Worm (Caenorhabditis elegans) whole organism, L1 larva: Measurements from ENCODE around the gene R05H10.1.

Source experiments
- C16A3.4 ChIP-seq: fragments of 150-350 bp; optimal IDR thresholded peaks from 2 replicates; lab custom pipeline; 2014; ENCODE audit warnings: missing biosample characterization, missing genetic modification characterization
- C34B4.2 ChIP-seq: sonication (generic microtip); optimal IDR thresholded peaks from 2 replicates; lab custom pipeline; 2017; ENCODE audit warnings: mild to moderate bottlenecking, missing genetic modification characterization, missing compliant biosample characterization
- aha-1 ChIP-seq: fragments of 150-350 bp; optimal IDR thresholded peaks from 2 replicates; lab custom pipeline; 2014; ENCODE audit warnings: missing biosample characterization, missing genetic modification characterization
- blmp-1 ChIP-seq: fragments of 150-350 bp; optimal IDR thresholded peaks from 2 replicates; lab custom pipeline; 2014; ENCODE audit warnings: missing biosample characterization, missing genetic modification characterization
- dsc-1 ChIP-seq: sonication (generic microtip); optimal IDR thresholded peaks from 2 replicates; lab custom pipeline; 2016; ENCODE audit warnings: mild to moderate bottlenecking, missing genetic modification characterization, missing compliant biosample characterization
- efl-1 ChIP-seq, 4 experiments: fragments of 150-350 bp; optimal IDR thresholded peaks in 3 of 4; peaks in 1 of 4; 1 replicate in 1 of 4; 2 replicates in 3 of 4; lab custom pipeline; 2014; ENCODE audit warnings: missing biosample characterization in 2 of 4, missing genetic modification characterization in 2 of 4, missing genetic modification reagents in 2 of 4
- elt-3 ChIP-seq, 6 experiments: fragments of 150-350 bp in 1 of 6; sonication (generic microtip); optimal IDR thresholded peaks; 2 replicates each; lab custom pipeline; 2017 to 2018; ENCODE audit warnings: missing biosample characterization in 6 of 6, missing genetic modification characterization in 6 of 6, inconsistent platforms in 1 of 6
- fkh-10 ChIP-seq: sonication (generic microtip); optimal IDR thresholded peaks from 2 replicates; lab custom pipeline; 2017; ENCODE audit warnings: missing biosample characterization, missing genetic modification reagents, missing genetic modification characterization
- hlh-4 ChIP-seq: sonication (generic microtip); optimal IDR thresholded peaks from 2 replicates; lab custom pipeline; 2016; ENCODE audit warnings: mild to moderate bottlenecking, missing genetic modification characterization, missing compliant biosample characterization
- hpl-2 ChIP-seq: fragments of 150-350 bp; optimal IDR thresholded peaks from 2 replicates; lab custom pipeline; 2014; ENCODE audit warnings: missing biosample characterization, missing genetic modification reagents, missing genetic modification characterization
- isw-1 ChIP-seq: fragments of 200-800 bp; sonication (Bioruptor generic); IDR thresholded peaks from 2 replicates; pipeline ENCODE4 v1.3.6; 2022; ENCODE audit warnings: missing genetic modification characterization, missing compliant biosample characterization
- lin-14 ChIP-seq: fragments of 200-800 bp; sonication (Bioruptor generic); optimal IDR thresholded peaks from 2 replicates; lab custom pipeline; 2018; ENCODE audit warnings: mild to moderate bottlenecking, missing genetic modification characterization, moderate library complexity, missing compliant biosample characterization
- lin-35 ChIP-seq, 2 experiments: fragments of 150-350 bp; optimal IDR thresholded peaks; 2 replicates each; lab custom pipeline; 2014; ENCODE audit warnings: missing biosample characterization in 2 of 2, missing genetic modification characterization in 2 of 2, missing genetic modification reagents in 2 of 2
- lir-3 ChIP-seq: sonication (generic microtip); optimal IDR thresholded peaks from 2 replicates; lab custom pipeline; 2016; ENCODE audit warnings: mild to moderate bottlenecking, missing genetic modification characterization, moderate library complexity, missing compliant biosample characterization; ENCODE audit not compliant: poor library complexity
- lsy-2 ChIP-seq, 2 experiments: fragments of 150-350 bp; optimal IDR thresholded peaks; 2 replicates each; lab custom pipeline; 2014; ENCODE audit warnings: missing biosample characterization in 2 of 2, missing genetic modification characterization in 2 of 2
- mab-9 ChIP-seq: fragments of 200-800 bp; sonication (Bioruptor generic); IDR thresholded peaks from 2 replicates; pipeline ENCODE4 v1.3.6; 2022; ENCODE audit warnings: missing genetic modification reagents, missing genetic modification characterization, missing compliant biosample characterization
- mdl-1 ChIP-seq, 2 experiments: fragments of 150-350 bp; optimal IDR thresholded peaks; 2 replicates each; lab custom pipeline; 2014 to 2017; ENCODE audit warnings: missing biosample characterization in 2 of 2, missing genetic modification characterization in 2 of 2, inconsistent platforms in 1 of 2
- mep-1 ChIP-seq: fragments of 150-350 bp; optimal IDR thresholded peaks from 2 replicates; lab custom pipeline; 2014; ENCODE audit warnings: missing biosample characterization, missing genetic modification characterization
- nhr-11 ChIP-seq: fragments of 150-350 bp; optimal IDR thresholded peaks from 2 replicates; lab custom pipeline; 2014; ENCODE audit warnings: missing biosample characterization, missing genetic modification characterization
- nhr-12 ChIP-seq: sonication (generic microtip); optimal IDR thresholded peaks from 2 replicates; lab custom pipeline; 2017; ENCODE audit warnings: missing biosample characterization, missing genetic modification characterization
- nhr-20 ChIP-seq: sonication (generic microtip); optimal IDR thresholded peaks from 2 replicates; lab custom pipeline; 2016; ENCODE audit warnings: mild to moderate bottlenecking, missing genetic modification characterization, missing compliant biosample characterization
- nhr-237 ChIP-seq: fragments of 150-350 bp; optimal IDR thresholded peaks from 2 replicates; lab custom pipeline; 2014; ENCODE audit warnings: missing biosample characterization, missing genetic modification characterization
- nhr-28 ChIP-seq: fragments of 150-350 bp; optimal IDR thresholded peaks from 2 replicates; lab custom pipeline; 2014; ENCODE audit warnings: missing biosample characterization, missing genetic modification characterization
- nhr-71 ChIP-seq: sonication (generic microtip); optimal IDR thresholded peaks from 2 replicates; lab custom pipeline; 2016; ENCODE audit warnings: mild to moderate bottlenecking, missing genetic modification characterization, moderate library complexity, missing compliant biosample characterization
- nhr-85 ChIP-seq: sonication (generic microtip); peaks from one replicate; lab custom pipeline; 2016; ENCODE audit warnings: missing genetic modification characterization, inconsistent platforms, missing compliant biosample characterization
- nhr-90 ChIP-seq: sonication (generic microtip); optimal IDR thresholded peaks from 2 replicates; lab custom pipeline; 2016; ENCODE audit warnings: mild to moderate bottlenecking, missing genetic modification characterization, missing compliant biosample characterization; ENCODE audit not compliant: poor library complexity
- pag-3 ChIP-seq: sonication (generic microtip); optimal IDR thresholded peaks from 2 replicates; lab custom pipeline; 2017; ENCODE audit warnings: missing genetic modification characterization, mild to moderate bottlenecking, missing compliant biosample characterization, antibody characterized with exemption, borderline replicate concordance; ENCODE audit not compliant: insufficient read depth
- pqm-1 ChIP-seq: sonication (generic microtip); optimal IDR thresholded peaks from 3 replicates; lab custom pipeline; 2017; ENCODE audit warnings: missing biosample characterization, missing genetic modification characterization
- skn-1 ChIP-seq: fragments of 150-350 bp; optimal IDR thresholded peaks from 2 replicates; lab custom pipeline; 2014; ENCODE audit warnings: missing biosample characterization, missing genetic modification characterization
- snpc-4 ChIP-seq: fragments of 150-350 bp; optimal IDR thresholded peaks from 2 replicates; lab custom pipeline; 2014; ENCODE audit warnings: missing biosample characterization, missing genetic modification characterization
- snu-23 ChIP-seq: sonication (generic microtip); optimal IDR thresholded peaks from 2 replicates; lab custom pipeline; 2016; ENCODE audit warnings: missing genetic modification characterization, missing compliant biosample characterization
- swsn-7 ChIP-seq: sonication (generic microtip); optimal IDR thresholded peaks from 2 replicates; lab custom pipeline; 2016; ENCODE audit warnings: missing genetic modification characterization, missing compliant biosample characterization
- tbx-2 ChIP-seq: sonication (generic microtip); optimal IDR thresholded peaks from 2 replicates; lab custom pipeline; 2016; ENCODE audit warnings: missing genetic modification characterization, missing compliant biosample characterization
- zip-4 ChIP-seq: fragments of 200-800 bp; sonication (Bioruptor generic); optimal IDR thresholded peaks from 2 replicates; lab custom pipeline; 2018; ENCODE audit warnings: mild to moderate bottlenecking, missing genetic modification characterization, moderate library complexity, missing compliant biosample characterization

Gene R05H10.1

DNA sequence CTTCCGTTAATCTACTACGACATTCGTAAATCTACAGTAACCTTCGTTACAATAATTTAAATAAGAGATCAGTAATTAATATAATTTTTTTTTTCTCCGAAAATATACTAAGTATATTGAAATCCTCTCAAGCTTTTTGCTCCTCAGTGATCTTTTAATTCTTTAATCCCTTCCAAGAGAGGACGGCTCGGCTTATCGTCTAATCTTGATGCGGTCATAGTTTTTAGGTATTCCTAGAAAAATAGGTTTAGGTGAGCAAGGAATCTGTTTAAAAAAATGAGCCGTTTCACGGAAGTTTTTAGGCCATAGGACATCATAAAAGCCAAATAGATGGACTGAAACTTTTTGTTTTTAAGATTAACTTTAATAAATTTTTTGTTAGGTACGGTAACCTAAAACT lies 19.6 kb upstream of the R05H10.1 start (continued):
- TF ChIP-seq dsc-1 (tag; lab: Kevin White, UChicago), result peak; percentile 94

DNA sequence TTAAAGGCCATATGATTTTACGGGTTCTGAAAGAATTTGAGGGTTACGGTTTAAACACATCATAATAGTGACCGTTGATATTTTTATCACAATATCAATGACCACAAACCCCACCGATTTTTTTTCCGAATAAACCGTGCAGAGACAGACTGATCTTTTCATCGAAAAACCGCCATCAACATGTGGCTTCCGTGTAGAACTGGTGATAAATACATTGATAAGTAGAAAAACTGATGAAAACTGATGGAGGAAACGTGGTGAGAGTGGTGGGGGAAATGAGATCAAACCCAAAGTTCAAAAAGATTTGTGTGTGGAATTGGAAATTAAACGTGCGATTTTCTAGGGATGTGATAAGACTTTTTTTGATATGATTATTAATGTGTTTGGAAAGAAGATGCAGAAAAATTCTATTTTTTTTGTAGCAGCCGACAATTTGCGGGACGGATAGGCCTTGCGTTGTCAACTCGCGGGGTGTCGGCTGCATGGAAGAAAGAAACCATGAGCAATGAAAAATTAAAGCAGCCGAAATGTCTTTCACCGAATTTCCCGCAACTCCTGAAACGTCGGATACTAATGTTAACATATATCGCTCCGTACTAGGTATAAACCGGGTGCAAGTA lies 12.9 kb upstream of the R05H10.1 start:
- TF ChIP-seq nhr-71 (tag; lab: Kevin White, UChicago) (peak; percentile 38), nhr-90 (tag; lab: Kevin White, UChicago) (peak; percentile 44), snu-23 (GFP tag; lab: Kevin White, UChicago) (peak; percentile 13), nhr-85 (peak; percentile 77), lin-35 (GFP tag; optimal IDR thresholded peaks at IDR 0.05; lab: Kevin White, UChicago) (peak in 1 of 2 experiments; percentile 31), lin-14 (GFP tag; lab: Kevin White, UChicago) (peak; percentile 57), blmp-1 (tag; lab: Kevin White, UChicago) (peak; percentile 67), nhr-28 (tag; lab: Kevin White, UChicago) (no peak), hpl-2 (no peak), nhr-20 (peak; percentile 60), nhr-12 (no peak), tbx-2 (tag; lab: Kevin White, UChicago) (peak; percentile 24), mdl-1 (tag; optimal IDR thresholded peaks at IDR 0.05; lab: Kevin White, UChicago) (peak in 1 of 2 experiments; percentile 5), nhr-11 (tag; lab: Kevin White, UChicago) (no peak), aha-1 (tag; lab: Kevin White, UChicago) (no peak), elt-3 (tag; optimal IDR thresholded peaks at IDR 0.05; lab: Kevin White, UChicago) (peak in 2 of 6 experiments; percentile 6 to 34), snpc-4 (tag; lab: Kevin White, UChicago) (peak; percentile 9)

DNA sequence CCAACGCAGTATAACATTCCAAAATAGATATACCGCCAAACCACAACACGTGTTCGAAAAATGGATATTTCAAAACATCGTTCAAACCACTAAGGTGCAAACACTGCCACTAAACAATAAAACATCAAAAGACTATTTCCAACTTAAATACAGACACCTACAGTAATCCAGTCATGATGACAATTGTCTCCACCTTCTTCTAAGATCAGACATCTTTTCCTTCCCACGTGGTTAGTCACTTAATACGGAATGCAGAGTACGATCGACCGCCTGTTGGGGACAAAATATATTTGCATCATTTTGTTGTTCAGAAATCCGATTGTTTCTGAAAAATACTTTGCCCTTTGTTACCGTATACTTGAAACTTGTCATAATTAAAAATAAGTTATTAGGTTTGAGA lies 10.4 kb upstream of the R05H10.1 start:
- TF ChIP-seq snu-23 (GFP tag; lab: Kevin White, UChicago) (peak; percentile 24), nhr-20 (peak; percentile 82), lsy-2 (tag; optimal IDR thresholded peaks at IDR 0.05; lab: Kevin White, UChicago) (peak in 1 of 2 experiments; percentile 43), lin-35 (GFP tag; optimal IDR thresholded peaks at IDR 0.05; lab: Kevin White, UChicago) (peak in 1 of 2 experiments; percentile 51), pag-3 (tag; lab: Kevin White, UChicago) (no peak)

DNA sequence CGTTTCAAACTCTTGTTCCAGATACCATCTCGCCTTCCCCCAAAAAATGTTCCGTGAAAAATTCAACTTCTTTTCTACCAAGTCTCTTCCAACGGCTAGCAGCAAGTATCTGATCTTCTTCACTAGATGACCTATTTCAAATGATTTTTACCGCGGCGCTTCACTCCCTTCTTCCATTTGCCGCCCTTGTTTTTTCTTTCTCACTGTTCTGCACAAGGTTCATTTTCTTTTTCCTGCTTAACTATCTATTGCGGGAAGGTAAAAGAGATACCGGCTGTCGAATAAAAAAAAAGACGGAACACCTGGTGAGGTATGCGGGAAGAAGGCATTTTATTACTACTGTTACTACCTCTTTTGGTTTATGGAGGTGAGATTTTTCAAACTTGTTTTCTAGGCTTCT lies 8.6 kb upstream of the R05H10.1 start, which contains the start of gene cdh-7:
cdh-7 (plus strand) TSS at position 214 of the 400 bp plus-strand sequence.
- peak; percentile 84 for TF ChIP-seq blmp-1 (tag; lab: Kevin White, UChicago)
- TF ChIP-seq hlh-4, result no peak

DNA sequence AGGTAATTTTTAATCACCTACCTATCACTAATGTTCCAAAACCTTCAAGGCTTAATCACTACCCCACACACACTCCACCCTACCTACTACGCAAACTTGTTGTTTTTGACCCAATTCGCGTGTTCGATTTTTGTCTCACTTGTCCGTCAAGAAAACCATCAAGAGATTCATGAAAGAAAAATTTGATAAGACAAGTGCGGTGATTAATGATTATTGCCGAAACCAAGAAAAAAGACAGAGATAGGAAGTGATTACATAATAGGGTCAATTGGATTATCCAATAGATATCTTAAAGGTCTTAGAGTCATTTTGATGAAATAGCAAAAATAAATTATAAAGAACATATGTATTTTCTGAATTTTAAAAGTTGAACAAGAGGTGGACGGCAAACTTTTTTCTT lies 7.4 kb upstream of the R05H10.1 start:
- TF ChIP-seq mep-1, result no peak
- peak; percentile 86 for TF ChIP-seq blmp-1 (tag; lab: Kevin White, UChicago)
- TF ChIP-seq elt-3 (tag; optimal IDR thresholded peaks at IDR 0.05; lab: Kevin White, UChicago), result peak in 1 of 6 experiments; percentile 35

- TF ChIP-seq lir-3 (no peak), efl-1 (optimal IDR thresholded peaks at IDR 0.05; lab: Kevin White, UChicago) (no peak), efl-1 (GFP tag; optimal IDR thresholded peaks at IDR 0.05 in 1 of 2; lab: Kevin White, UChicago) (peak in 1 of 2 experiments; percentile 76), fkh-10 (GFP tag; lab: Kevin White, UChicago) (no peak)
These were observed 1.7 kb upstream of the R05H10.1 start for ce11 chrII:14849897-14850296.

DNA sequence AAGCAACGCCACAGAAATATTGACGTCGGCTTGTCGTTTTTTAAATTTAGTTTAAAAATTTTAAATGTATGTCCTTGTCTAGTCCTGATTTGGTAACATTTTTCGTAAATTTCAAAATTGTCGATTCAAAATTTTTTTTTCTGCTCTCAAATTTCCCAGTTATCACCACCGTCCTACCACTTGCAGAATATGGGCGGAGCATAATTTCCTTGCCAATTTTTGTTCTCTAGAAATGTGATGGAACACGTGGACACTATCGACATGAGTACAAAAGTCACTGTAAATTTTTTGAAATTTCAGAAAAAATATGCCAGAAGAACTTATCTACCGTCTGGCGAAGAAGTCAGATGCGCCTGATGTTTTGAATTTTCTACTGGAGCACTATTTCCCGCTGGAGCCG lies 3.6 kb downstream of the R05H10.1 start, which contains the start of gene R05H10.7:
R05H10.7 (plus strand) TSS at position 301 of the 400 bp plus-strand sequence.
- TF ChIP-seq nhr-85 (peak; percentile 23), nhr-28 (tag; lab: Kevin White, UChicago) (no peak)

DNA sequence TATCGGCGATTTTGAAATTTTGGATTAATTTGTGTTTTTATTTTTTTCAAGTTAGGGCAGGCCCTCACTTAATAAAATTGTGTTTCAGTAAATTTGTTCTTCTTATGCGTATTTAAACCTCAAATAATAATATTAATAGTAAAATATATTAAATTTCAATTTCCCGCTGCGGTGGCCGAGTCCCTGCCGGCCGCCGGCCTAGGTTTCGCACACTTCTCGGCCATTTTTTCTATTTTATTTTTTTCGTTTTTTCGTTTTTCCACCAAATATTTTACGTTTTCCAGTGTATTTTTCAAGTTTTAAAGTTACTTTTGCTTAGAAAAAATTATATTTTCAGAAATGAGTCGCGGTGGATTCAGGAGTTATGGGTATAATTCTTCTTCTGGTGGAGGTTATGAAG lies 5.3 kb downstream of the R05H10.1 start, which contains the start of gene rbm-28:
rbm-28 (plus strand) TSS at position 338 of the 400 bp plus-strand sequence.
- no peak for TF ChIP-seq hpl-2
- TF ChIP-seq mab-9 (GFP tag; lab: Robert Waterston, UW), result no peak
- TF ChIP-seq isw-1 (GFP tag; lab: Robert Waterston, UW), result 0 out of 2 replicates have a peak, but pooled peaks have one; percentile 4
- TF ChIP-seq C16A3.4 (tag; lab: Kevin White, UChicago), result no peak
- peak; percentile 41 for TF ChIP-seq skn-1 (tag; lab: Kevin White, UChicago)
- peak; percentile 57 for TF ChIP-seq nhr-90 (tag; lab: Kevin White, UChicago)
- no peak for TF ChIP-seq nhr-28 (tag; lab: Kevin White, UChicago)
- TF ChIP-seq efl-1 (optimal IDR thresholded peaks at IDR 0.05; lab: Kevin White, UChicago), result peak; percentile 33 to 82
- peak; percentile 88 to 98 for TF ChIP-seq efl-1 (GFP tag; optimal IDR thresholded peaks at IDR 0.05 in 1 of 2; lab: Kevin White, UChicago)
- TF ChIP-seq zip-4 (GFP tag; lab: Kevin White, UChicago), result no peak
- peak; percentile 25 for TF ChIP-seq nhr-20
- TF ChIP-seq swsn-7 (tag; lab: Kevin White, UChicago), result peak; percentile 19
- peak; percentile 74 for TF ChIP-seq nhr-85
- TF ChIP-seq tbx-2 (tag; lab: Kevin White, UChicago), result peak; percentile 48
- TF ChIP-seq pqm-1 (tag; lab: Kevin White, UChicago), result no peak
- no peak for TF ChIP-seq nhr-237 (tag; lab: Kevin White, UChicago)
- peak; percentile 79 to 87 for TF ChIP-seq lin-35 (GFP tag; optimal IDR thresholded peaks at IDR 0.05; lab: Kevin White, UChicago)
- TF ChIP-seq C34B4.2, result no peak
